ENCODE assay signal across 3 fruit fly cellular contexts in the genomic region with DNA sequence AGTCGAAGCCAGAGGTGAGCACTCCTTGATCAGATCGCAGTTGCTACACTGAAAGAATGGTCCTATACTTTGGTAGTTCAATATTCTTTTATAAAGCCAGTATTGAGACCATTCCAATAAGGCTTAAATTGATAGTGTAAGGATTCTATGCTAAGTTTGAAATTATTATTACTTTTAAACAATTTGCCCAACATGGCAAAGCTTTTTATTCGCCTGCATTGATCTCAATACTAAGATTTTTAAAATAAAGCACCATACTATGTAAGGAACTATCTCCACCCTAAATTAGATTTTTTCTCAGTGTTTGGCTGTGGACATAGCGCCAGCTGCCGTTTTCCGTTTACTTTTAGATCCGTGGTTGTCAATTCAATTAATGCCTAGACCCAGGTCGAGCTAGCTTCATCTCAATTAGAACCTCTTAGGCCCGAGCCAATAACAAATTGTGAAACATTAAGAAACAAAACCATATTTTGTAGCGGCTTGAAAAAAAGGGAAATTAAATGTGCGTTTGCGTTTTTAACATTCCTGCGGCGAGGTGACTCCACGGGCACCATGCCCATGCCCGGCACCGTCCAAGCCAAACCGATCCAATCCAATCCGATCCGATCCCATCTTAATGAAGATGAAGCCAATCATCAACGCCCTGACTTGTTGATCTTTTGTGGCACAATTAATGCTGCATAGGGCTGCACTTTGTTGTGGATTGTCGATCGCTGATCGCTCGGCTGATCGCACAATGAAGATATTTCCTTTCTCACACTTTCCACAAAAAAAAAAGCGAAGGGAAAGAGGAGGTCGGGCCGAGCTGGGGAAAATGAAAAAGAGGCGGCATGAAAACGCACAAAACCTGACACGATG.
TF ChIP-seq lines count a peak whose summit lies in the region.

No protein-coding gene starts in this region.

- TF ChIP-seq CTCF in whole organism, embryonic (GFP tag; optimal IDR thresholded peaks at IDR 0.05; lab: Kevin White, UChicago), result no peak

TF ChIP-seq in whole organism, embryonic, 481 proteins besides CTCF, POLR2A, EP300 and RAD21 (continues in another document):
- TF ChIP-seq onecut (GFP tag; IDR thresholded peaks at IDR 0.05; lab: Robert Waterston, UW) (0 out of 2 replicates have a peak, but pooled peaks have one; percentile 13), dmrt11E (tag; optimal IDR thresholded peaks at IDR 0.05; lab: Kevin White, UChicago) (peak; percentile 88), PHDP (tag; optimal IDR thresholded peaks at IDR 0.05; lab: Kevin White, UChicago) (peak; percentile 8), CG6654 (GFP tag; optimal IDR thresholded peaks at IDR 0.05; lab: Kevin White, UChicago) (no peak), CG11093 (GFP tag; IDR thresholded peaks at IDR 0.05; lab: Robert Waterston, UW) (peak; percentile 49; the same call in 1 of the 3 replicates), CG17361 (GFP tag; IDR thresholded peaks at IDR 0.05; lab: Robert Waterston, UW) (peak; percentile 75), crol (GFP tag; IDR thresholded peaks at IDR 0.05; lab: Robert Waterston, UW) (no peak), ato (GFP tag; IDR thresholded peaks at IDR 0.05; lab: Robert Waterston, UW; ENCODE audit: partially characterized antibody) (no peak), CG1603 (tag; optimal IDR thresholded peaks at IDR 0.05; lab: Kevin White, UChicago) (peak; percentile 31), CG12219 (GFP tag; optimal IDR thresholded peaks at IDR 0.05; lab: Kevin White, UChicago) (peak; percentile 13), CG2712 (tag; optimal IDR thresholded peaks at IDR 0.05; lab: Kevin White, UChicago) (peak; percentile 71), CG16815 (GFP tag; optimal IDR thresholded peaks at IDR 0.05; lab: Kevin White, UChicago) (peak; percentile 58), Oli (tag; optimal IDR thresholded peaks at IDR 0.05; lab: Kevin White, UChicago) (peak; percentile 54), CG8924 (tag; optimal IDR thresholded peaks at IDR 0.05; lab: Kevin White, UChicago) (peak; percentile 37), gem (tag; optimal IDR thresholded peaks at IDR 0.05; lab: Kevin White, UChicago) (peak; percentile 75), D (optimal IDR thresholded peaks at IDR 0.05; lab: Kevin White, UChicago) (no peak), D (GFP tag; optimal IDR thresholded peaks at IDR 0.05; lab: Kevin White, UChicago) (peak; percentile 62), ac (GFP tag; optimal IDR thresholded peaks at IDR 0.05; lab: Kevin White, UChicago) (peak; percentile 22), bsh (GFP tag; optimal IDR thresholded peaks at IDR 0.05; lab: Kevin White, UChicago) (peak in 1 of 2 experiments; percentile 68), Atf-2 (GFP tag; optimal IDR thresholded peaks at IDR 0.05; lab: Kevin White, UChicago) (peak; percentile 21), danr (GFP tag; IDR thresholded peaks at IDR 0.05; lab: Robert Waterston, UW) (peak; percentile 34; the same call in 1 of the 2 replicates), YL-1 (GFP tag; optimal IDR thresholded peaks at IDR 0.05; lab: Kevin White, UChicago) (no peak), sim (GFP tag; IDR thresholded peaks at IDR 0.05; lab: Robert Waterston, UW) (peak; percentile 24; the same call in 1 of the 2 replicates), ara (GFP tag; IDR thresholded peaks at IDR 0.05; lab: Robert Waterston, UW) (peak; percentile 61; the same call in 1 of the 2 replicates), CG15696 (tag; optimal IDR thresholded peaks at IDR 0.05; lab: Kevin White, UChicago) (peak; percentile 78), Ets65A (GFP tag; lab: Kevin White, UChicago) (peak; percentile 46)

TF ChIP-seq in whole organism, prepupa, 60 proteins besides CTCF, POLR2A, EP300 and RAD21 (continues in another document):
- TF ChIP-seq CG34406 (GFP tag; optimal IDR thresholded peaks at IDR 0.05; lab: Kevin White, UChicago) (peak; percentile 13), dsx (GFP tag; optimal IDR thresholded peaks at IDR 0.05; lab: Kevin White, UChicago; ENCODE audit: poor library complexity, severe bottlenecking) (no peak), CG6854 (GFP tag; optimal IDR thresholded peaks at IDR 0.05; lab: Kevin White, UChicago) (no peak), CG31627 (GFP tag; optimal IDR thresholded peaks at IDR 0.05; lab: Kevin White, UChicago) (no peak), Blimp-1 (GFP tag; optimal IDR thresholded peaks at IDR 0.05; lab: Kevin White, UChicago) (no peak), vri (GFP tag; optimal IDR thresholded peaks at IDR 0.05; lab: Kevin White, UChicago) (no peak), cyc (GFP tag; optimal IDR thresholded peaks at IDR 0.05; lab: Kevin White, UChicago) (no peak), CG6808 (GFP tag; optimal IDR thresholded peaks at IDR 0.05; lab: Kevin White, UChicago) (no peak), Sox15 (GFP tag; optimal IDR thresholded peaks at IDR 0.05; lab: Kevin White, UChicago) (no peak), CG4318 (GFP tag; optimal IDR thresholded peaks at IDR 0.05; lab: Kevin White, UChicago) (no peak), svp (GFP tag; lab: Kevin White, UChicago) (peak; percentile 67), CG10669 (GFP tag; optimal IDR thresholded peaks at IDR 0.05; lab: Kevin White, UChicago) (no peak), dac (GFP tag; optimal IDR thresholded peaks at IDR 0.05; lab: Kevin White, UChicago) (no peak), CG32006 (GFP tag; optimal IDR thresholded peaks at IDR 0.05; lab: Kevin White, UChicago) (no peak), CG11294 (GFP tag; IDR thresholded peaks at IDR 0.05; lab: Robert Waterston, UW) (no peak), Hr4 (GFP tag; optimal IDR thresholded peaks at IDR 0.05; lab: Kevin White, UChicago) (no peak), fd85E (GFP tag; optimal IDR thresholded peaks at IDR 0.05; lab: Kevin White, UChicago) (no peak), Ets96B (tag; optimal IDR thresholded peaks at IDR 0.05; lab: Kevin White, UChicago) (peak; percentile 6), lz (GFP tag; optimal IDR thresholded peaks at IDR 0.05; lab: Kevin White, UChicago) (peak; percentile 4), Lpt (GFP tag; optimal IDR thresholded peaks at IDR 0.05; lab: Kevin White, UChicago) (no peak), Hr39 (GFP tag; optimal IDR thresholded peaks at IDR 0.05; lab: Kevin White, UChicago) (peak; percentile 5), CG6792 (GFP tag; optimal IDR thresholded peaks at IDR 0.05; lab: Kevin White, UChicago) (no peak), spab (GFP tag; optimal IDR thresholded peaks at IDR 0.05; lab: Kevin White, UChicago) (no peak), CG8119 (GFP tag; IDR thresholded peaks at IDR 0.05; lab: Robert Waterston, UW) (0 out of 3 replicates have a peak, but pooled peaks have one; percentile 18), CG11902 (GFP tag; optimal IDR thresholded peaks at IDR 0.05; lab: Kevin White, UChicago) (no peak), Sox102F (GFP tag; optimal IDR thresholded peaks at IDR 0.05; lab: Kevin White, UChicago) (no peak), Ets21C (GFP tag; optimal IDR thresholded peaks at IDR 0.05; lab: Kevin White, UChicago) (no peak), pdm3 (GFP tag; optimal IDR thresholded peaks at IDR 0.05; lab: Kevin White, UChicago) (no peak), Eip78C (GFP tag; lab: Kevin White, UChicago) (peak; percentile 80)

TF ChIP-seq in whole organism, pupa, 21 proteins besides CTCF, POLR2A, EP300 and RAD21:
- TF ChIP-seq CG12605 (GFP tag; IDR thresholded peaks at IDR 0.05; lab: Robert Waterston, UW) (no peak), CG32121 (GFP tag; IDR thresholded peaks at IDR 0.05; lab: Robert Waterston, UW) (no peak), Ets98B (GFP tag; IDR thresholded peaks at IDR 0.05; lab: Robert Waterston, UW) (no peak), CG14655 (GFP tag; optimal IDR thresholded peaks at IDR 0.05; lab: Kevin White, UChicago) (peak; percentile 9), gl (tag; optimal IDR thresholded peaks at IDR 0.05; lab: Kevin White, UChicago) (no peak), CG8301 (tag; optimal IDR thresholded peaks at IDR 0.05; lab: Kevin White, UChicago) (no peak), CG4496 (GFP tag; IDR thresholded peaks at IDR 0.05; lab: Robert Waterston, UW) (no peak), D1 (tag; optimal IDR thresholded peaks at IDR 0.05; lab: Kevin White, UChicago) (no peak), CG13204 (GFP tag; optimal IDR thresholded peaks at IDR 0.05; lab: Kevin White, UChicago) (no peak), Pif1B (GFP tag; optimal IDR thresholded peaks at IDR 0.05; lab: Kevin White, UChicago) (no peak), Pif1A (GFP tag; optimal IDR thresholded peaks at IDR 0.05; lab: Kevin White, UChicago) (no peak), fd96Ca (GFP tag; IDR thresholded peaks at IDR 0.05; lab: Robert Waterston, UW) (no peak), rn (GFP tag; IDR thresholded peaks at IDR 0.05; lab: Robert Waterston, UW) (no peak), CG17806 (tag; optimal IDR thresholded peaks at IDR 0.05; lab: Kevin White, UChicago) (no peak), CG15710 (tag; optimal IDR thresholded peaks at IDR 0.05; lab: Kevin White, UChicago) (no peak), CG9948 (tag; optimal IDR thresholded peaks at IDR 0.05; lab: Kevin White, UChicago) (peak; percentile 4), CG10348 (GFP tag; IDR thresholded peaks at IDR 0.05; lab: Robert Waterston, UW) (no peak), CG8159 (tag; optimal IDR thresholded peaks at IDR 0.05; lab: Kevin White, UChicago) (peak; percentile 30), CG34367 (tag; optimal IDR thresholded peaks at IDR 0.05; lab: Kevin White, UChicago) (no peak), Snoo (tag; optimal IDR thresholded peaks at IDR 0.05; lab: Kevin White, UChicago) (no peak), EcR (GFP tag; optimal IDR thresholded peaks at IDR 0.05; lab: Kevin White, UChicago) (no peak)

Comparison
In these comparisons a context has a peak if more than half of its experiments do, and no peak if none do; other contexts are left out.
1. Of the 7 proteins assayed by ChIP-seq in both whole organism, embryonic and whole organism, prepupa: peak only in whole organism, embryonic: Blimp-1 and Sox102F; only in whole organism, prepupa: Hr39; in both: none; in neither: 4.